Fruit fly (Drosophila melanogaster) whole organism, embryonic: ENCODE measurements around the gene CG1847.

Experiments used
- Ada2b ChIP-seq: fragments of 200-800 bp; sonication (Bioruptor generic); IDR thresholded peaks from 2 replicates; pipeline ENCODE4 v1.3.6; 2022; ENCODE audit warnings: missing biosample characterization, missing genetic modification characterization
- Atf6 ChIP-seq: fragments of 200-800 bp; sonication (Bioruptor generic); IDR thresholded peaks from 2 replicates; pipeline ENCODE4 v1.3.6; 2022; ENCODE audit warnings: missing biosample characterization, missing genetic modification characterization
- B-H1 ChIP-seq: fragments of 200-800 bp; sonication (Bioruptor generic); IDR thresholded peaks from 3 replicates; pipeline ENCODE4 v1.3.6; 2022; ENCODE audit warnings: missing biosample characterization, missing genetic modification characterization
- Bgb ChIP-seq: fragments of 200-800 bp; sonication (Bioruptor generic); IDR thresholded peaks from 2 replicates; pipeline ENCODE4 v1.3.6; 2022; ENCODE audit warnings: missing biosample characterization, missing genetic modification characterization; ENCODE audit not compliant: partially characterized antibody
- CG10462 ChIP-seq: fragments of 200-800 bp; sonication (Bioruptor generic); optimal IDR thresholded peaks from 2 replicates; lab custom pipeline; 2016; ENCODE audit warnings: missing biosample characterization, missing genetic modification characterization
- CG11093 ChIP-seq: fragments of 200-800 bp; sonication (Bioruptor generic); IDR thresholded peaks from 3 replicates; pipeline ENCODE4 v1.3.6; 2022; ENCODE audit warnings: missing biosample characterization, missing genetic modification characterization
- CG13624 ChIP-seq: fragments of 200-800 bp; sonication (Bioruptor generic); optimal IDR thresholded peaks from 2 replicates; lab custom pipeline; 2016; ENCODE audit warnings: missing biosample characterization, missing genetic modification characterization
- CG13775 ChIP-seq: fragments of 200-800 bp; sonication (Bioruptor generic); optimal IDR thresholded peaks from 3 replicates; lab custom pipeline; 2017; ENCODE audit warnings: missing biosample characterization, mild to moderate bottlenecking, missing genetic modification characterization
- CG14710 ChIP-seq: fragments of 200-800 bp; sonication (Bioruptor generic); optimal IDR thresholded peaks from 3 replicates; lab custom pipeline; 2019; ENCODE audit warnings: missing biosample characterization, mild to moderate bottlenecking, missing genetic modification characterization, moderate library complexity
- CG15601 ChIP-seq: fragments of 200-800 bp; sonication (Bioruptor generic); optimal IDR thresholded peaks from 3 replicates; lab custom pipeline; 2019; ENCODE audit warnings: missing biosample characterization, mild to moderate bottlenecking, missing genetic modification characterization, moderate library complexity
- CG15696 ChIP-seq: fragments of 200-800 bp; sonication (Bioruptor generic); optimal IDR thresholded peaks from 2 replicates; lab custom pipeline; 2019; ENCODE audit warnings: missing biosample characterization, mild to moderate bottlenecking, missing genetic modification characterization, moderate library complexity
- CG17612 ChIP-seq: fragments of 200-800 bp; sonication (Bioruptor generic); IDR thresholded peaks from 2 replicates; pipeline ENCODE4 v1.3.6; 2022; ENCODE audit warnings: missing biosample characterization, missing genetic modification characterization
- CG18011 ChIP-seq: fragments of 200-800 bp; sonication (Bioruptor generic); optimal IDR thresholded peaks from 2 replicates; lab custom pipeline; 2017; ENCODE audit warnings: missing biosample characterization, missing genetic modification characterization, mild to moderate bottlenecking, moderate library complexity, missing genotype
- CG18262 ChIP-seq: fragments of 200-800 bp; optimal IDR thresholded peaks from 3 replicates; lab custom pipeline; 2019; ENCODE audit warnings: missing biosample characterization, mild to moderate bottlenecking, missing genetic modification characterization, moderate library complexity
- CG1832 ChIP-seq: fragments of 200-800 bp; sonication (Bioruptor generic); optimal IDR thresholded peaks from 2 replicates; lab custom pipeline; 2017; ENCODE audit warnings: missing biosample characterization, mild to moderate bottlenecking, missing genetic modification characterization, inconsistent platforms
- CG2712 ChIP-seq: fragments of 200-800 bp; optimal IDR thresholded peaks from 3 replicates; lab custom pipeline; 2019; ENCODE audit warnings: missing biosample characterization, mild to moderate bottlenecking, missing genetic modification characterization, moderate library complexity
- CG32532 ChIP-seq: fragments of 200-800 bp; sonication (Bioruptor generic); IDR thresholded peaks from 2 replicates; pipeline ENCODE4 v1.3.6; 2022; ENCODE audit warnings: missing biosample characterization, missing genetic modification characterization
- CG34376 ChIP-seq: fragments of 200-800 bp; sonication (Bioruptor generic); optimal IDR thresholded peaks from 2 replicates; lab custom pipeline; 2018; ENCODE audit warnings: missing biosample characterization, mild to moderate bottlenecking, missing genetic modification characterization
- CG43689 ChIP-seq: fragments of 200-800 bp; sonication (Bioruptor generic); IDR thresholded peaks from 2 replicates; pipeline ENCODE4 v1.3.6; 2022; ENCODE audit warnings: missing biosample characterization, missing genetic modification characterization
- CG4404 ChIP-seq: fragments of 200-800 bp; sonication (Bioruptor generic); IDR thresholded peaks from 2 replicates; pipeline ENCODE4 v1.3.6; 2022; ENCODE audit warnings: missing biosample characterization, missing genetic modification characterization
- CG6175 ChIP-seq: fragments of 200-800 bp; sonication (Bioruptor generic); IDR thresholded peaks from 3 replicates; pipeline ENCODE4 v1.3.6; 2022; ENCODE audit warnings: missing biosample characterization, missing genetic modification characterization
- CG7987 ChIP-seq: fragments of 200-800 bp; sonication (Bioruptor generic); optimal IDR thresholded peaks from 2 replicates; lab custom pipeline; 2018; ENCODE audit warnings: missing biosample characterization, mild to moderate bottlenecking, missing genetic modification characterization, moderate library complexity
- Camta ChIP-seq: fragments of 200-800 bp; sonication (Bioruptor generic); optimal IDR thresholded peaks from 2 replicates; lab custom pipeline; 2016; ENCODE audit warnings: missing biosample characterization, missing genetic modification characterization
- Dad ChIP-seq: fragments of 200-800 bp; sonication (Bioruptor generic); optimal IDR thresholded peaks from 3 replicates; lab custom pipeline; 2016; ENCODE audit warnings: missing biosample characterization, missing genetic modification characterization
- Doc2 ChIP-seq: fragments of 200-800 bp; sonication (Bioruptor generic); IDR thresholded peaks from 2 replicates; pipeline ENCODE4 v1.3.6; 2022; ENCODE audit warnings: missing biosample characterization, missing genetic modification characterization
- Dp ChIP-seq: fragments of 200-800 bp; sonication (Bioruptor generic); optimal IDR thresholded peaks from 2 replicates; lab custom pipeline; 2018; ENCODE audit warnings: missing biosample characterization, mild to moderate bottlenecking, missing genetic modification characterization, moderate library complexity
- Ets97D ChIP-seq: fragments of 200-800 bp; sonication (Bioruptor generic); optimal IDR thresholded peaks from 3 replicates; lab custom pipeline; 2016; ENCODE audit warnings: missing biosample characterization, missing genetic modification characterization
- Fer3 ChIP-seq: fragments of 200-800 bp; sonication (Bioruptor generic); optimal IDR thresholded peaks from 2 replicates; lab custom pipeline; 2018; ENCODE audit warnings: missing biosample characterization, mild to moderate bottlenecking, missing genetic modification characterization, moderate library complexity
- Kr ChIP-seq: fragments of 200-800 bp; sonication (Bioruptor generic); optimal IDR thresholded peaks from 2 replicates; lab custom pipeline; 2017; ENCODE audit warnings: missing biosample characterization, mild to moderate bottlenecking, missing genetic modification characterization
- Med ChIP-seq: fragments of 200-800 bp; sonication (Bioruptor generic); peaks from one replicate; lab custom pipeline; 2016; ENCODE audit warnings: missing biosample characterization, missing genetic modification characterization, mild to moderate bottlenecking, inconsistent platforms, moderate library complexity
- NFAT ChIP-seq: fragments of 200-800 bp; sonication (Bioruptor generic); IDR thresholded peaks from 2 replicates; pipeline ENCODE4 v1.3.6; 2022; ENCODE audit warnings: missing biosample characterization, missing genetic modification characterization
- Neu2 ChIP-seq: fragments of 200-800 bp; sonication (Bioruptor generic); optimal IDR thresholded peaks from 3 replicates; lab custom pipeline; 2016; ENCODE audit warnings: missing biosample characterization, missing genetic modification characterization, borderline replicate concordance
- ap ChIP-seq: fragments of 200-800 bp; sonication (Bioruptor generic); IDR thresholded peaks from 2 replicates; pipeline ENCODE4 v1.3.6; 2022; ENCODE audit warnings: missing biosample characterization, missing genetic modification characterization
- bab2 ChIP-seq: fragments of 200-800 bp; sonication (Bioruptor generic); optimal IDR thresholded peaks from 2 replicates; lab custom pipeline; 2016; ENCODE audit warnings: missing biosample characterization, missing genetic modification characterization
- bcd ChIP-seq: fragments of 200-800 bp; sonication (Bioruptor generic); optimal IDR thresholded peaks from 2 replicates; lab custom pipeline; 2017; ENCODE audit warnings: missing biosample characterization, mild to moderate bottlenecking, missing genetic modification characterization
- bowl ChIP-seq: fragments of 200-800 bp; sonication (Bioruptor generic); IDR thresholded peaks from 2 replicates; pipeline ENCODE4 v1.3.6; 2022; ENCODE audit warnings: missing biosample characterization, missing genetic modification characterization
- btn ChIP-seq: fragments of 200-800 bp; sonication (Bioruptor generic); optimal IDR thresholded peaks from 2 replicates; lab custom pipeline; 2016; ENCODE audit warnings: missing biosample characterization, missing genetic modification characterization
- chm ChIP-seq: fragments of 200-800 bp; sonication (Bioruptor generic); IDR thresholded peaks from 2 replicates; pipeline ENCODE4 v1.3.6; 2022; ENCODE audit warnings: missing biosample characterization, missing genetic modification characterization
- corto ChIP-seq: fragments of 200-800 bp; sonication (Bioruptor generic); optimal IDR thresholded peaks from 2 replicates; lab custom pipeline; 2016; ENCODE audit warnings: missing biosample characterization, mild to moderate bottlenecking, missing genetic modification characterization, moderate library complexity
- crp ChIP-seq, 2 experiments: fragments of 200-800 bp; sonication (Bioruptor generic); optimal IDR thresholded peaks; 2 replicates in 1 of 2; 3 replicates in 1 of 2; lab custom pipeline; 2017; ENCODE audit warnings: missing biosample characterization in 2 of 2, missing genetic modification characterization in 2 of 2, mild to moderate bottlenecking in 1 of 2, moderate library complexity in 1 of 2
- dimm ChIP-seq: fragments of 200-800 bp; sonication (Bioruptor generic); IDR thresholded peaks from 2 replicates; pipeline ENCODE4 v1.3.6; 2022; ENCODE audit warnings: missing biosample characterization, missing genetic modification characterization
- dysf ChIP-seq: fragments of 200-800 bp; sonication (Bioruptor generic); IDR thresholded peaks from 3 replicates; pipeline ENCODE4 v1.3.6; 2022; ENCODE audit warnings: missing biosample characterization, missing genetic modification characterization
- insv ChIP-seq, 2 experiments: fragments of 200-800 bp; sonication (Bioruptor generic); optimal IDR thresholded peaks; 3 replicates each; lab custom pipeline; 2016 to 2018; ENCODE audit warnings: missing biosample characterization in 2 of 2, missing genetic modification characterization in 2 of 2
- nerfin-1 ChIP-seq: fragments of 200-800 bp; sonication (Bioruptor generic); optimal IDR thresholded peaks from 3 replicates; lab custom pipeline; 2019; ENCODE audit warnings: missing biosample characterization, mild to moderate bottlenecking, missing genetic modification characterization, moderate library complexity
- oc ChIP-seq: fragments of 200-800 bp; sonication (Bioruptor generic); optimal IDR thresholded peaks from 2 replicates; lab custom pipeline; 2018; ENCODE audit warnings: missing biosample characterization, mild to moderate bottlenecking, missing genetic modification characterization, moderate library complexity
- pb ChIP-seq: fragments of 200-800 bp; sonication (Bioruptor generic); optimal IDR thresholded peaks from 3 replicates; lab custom pipeline; 2016; ENCODE audit warnings: missing biosample characterization, missing genetic modification characterization
- phol ChIP-seq: fragments of 200-800 bp; sonication (Bioruptor generic); optimal IDR thresholded peaks from 3 replicates; lab custom pipeline; 2018; ENCODE audit warnings: missing biosample characterization, mild to moderate bottlenecking, missing genetic modification characterization, moderate library complexity
- sens-2 ChIP-seq: fragments of 200-800 bp; sonication (Bioruptor generic); IDR thresholded peaks from 2 replicates; pipeline ENCODE4 v1.3.6; 2022; ENCODE audit warnings: missing biosample characterization, missing genetic modification characterization
- slou ChIP-seq: fragments of 200-800 bp; sonication (Bioruptor generic); optimal IDR thresholded peaks from 3 replicates; lab custom pipeline; 2016; ENCODE audit warnings: missing biosample characterization, missing genetic modification characterization
- tx ChIP-seq: fragments of 200-800 bp; sonication (Bioruptor generic); optimal IDR thresholded peaks from 2 replicates; lab custom pipeline; 2016; ENCODE audit warnings: missing biosample characterization, missing genetic modification characterization
- zf30C ChIP-seq: fragments of 200-800 bp; sonication (Bioruptor generic); optimal IDR thresholded peaks from 3 replicates; lab custom pipeline; 2018; ENCODE audit warnings: missing biosample characterization, mild to moderate bottlenecking, missing genetic modification characterization

The CG1847 gene

DNA sequence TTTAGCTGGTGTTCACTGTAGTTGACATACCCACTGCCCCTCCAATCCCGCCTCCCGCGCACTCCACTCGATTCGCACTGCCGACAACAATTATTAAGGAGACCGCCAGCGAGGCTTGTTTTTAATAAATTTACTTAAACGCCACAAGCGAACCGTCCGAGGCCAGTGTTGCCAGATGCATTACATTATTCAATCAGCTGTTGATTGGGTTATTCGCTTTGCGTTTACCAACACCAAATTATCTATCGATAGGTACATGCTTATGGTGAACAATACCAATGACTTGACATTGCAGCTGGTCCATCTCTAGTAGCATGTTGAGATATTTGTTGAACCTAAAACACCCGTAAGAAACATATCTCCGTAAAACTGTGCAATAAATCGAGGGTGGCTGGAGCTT is 18.0 kb downstream of the CG1847 start, which contains the start of the genes CG10353 and SelG (continued):
- TF ChIP-seq slou (GFP tag; lab: Kevin White, UChicago) = no peak
- TF ChIP-seq CG13624 (GFP tag; lab: Kevin White, UChicago) = peak; percentile 59
- TF ChIP-seq CG10462 (GFP tag; lab: Kevin White, UChicago) = no peak
- TF ChIP-seq corto (GFP tag; lab: Kevin White, UChicago) = no peak
- TF ChIP-seq Neu2 = no peak
- TF ChIP-seq pb (GFP tag; lab: Kevin White, UChicago) = no peak
- TF ChIP-seq CG6175 (GFP tag; lab: Robert Waterston, UW) = no peak
- TF ChIP-seq bowl = no peak

DNA sequence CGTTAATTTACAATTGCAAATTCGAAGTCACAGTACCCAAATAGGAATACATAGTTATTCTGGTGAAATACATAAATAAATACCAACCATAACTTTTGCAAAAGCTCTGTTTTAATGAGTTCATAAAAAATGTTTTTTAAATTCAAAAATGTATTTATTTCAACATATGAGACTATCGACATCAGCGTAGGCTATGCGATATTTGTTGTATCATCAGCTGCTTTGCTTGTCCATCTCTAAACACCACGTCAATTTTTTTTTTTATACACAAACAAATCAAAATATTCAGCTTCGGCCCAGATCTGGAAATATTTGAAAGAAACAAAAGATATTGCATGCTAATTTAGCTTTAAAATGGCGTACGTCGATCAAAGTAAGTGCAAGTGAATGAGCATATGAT is 19.2 kb downstream of the CG1847 start, which contains the start of gene CG1840:
Gene CG1840 (plus strand): TSS at position 211 of the 400 bp plus-strand sequence.
- peak; percentile 13 for TF ChIP-seq Fer3 (tag; lab: Kevin White, UChicago)
- no peak for TF ChIP-seq Ada2b
- TF ChIP-seq phol (tag; lab: Kevin White, UChicago) = no peak
- no peak for TF ChIP-seq CG13775 (GFP tag; lab: Kevin White, UChicago)
- no peak for TF ChIP-seq btn
- TF ChIP-seq CG4404 (GFP tag; lab: Robert Waterston, UW) = no peak
- no peak for TF ChIP-seq Atf6 (GFP tag; lab: Robert Waterston, UW)
- no peak for TF ChIP-seq zf30C (GFP tag; lab: Kevin White, UChicago)
- no peak for TF ChIP-seq nerfin-1
- no peak for TF ChIP-seq CG17612 (GFP tag; lab: Robert Waterston, UW)
- peak; percentile 74 for TF ChIP-seq Med (GFP tag; lab: Kevin White, UChicago)
- no peak for TF ChIP-seq NFAT (GFP tag; lab: Robert Waterston, UW)
- no peak for TF ChIP-seq Kr (GFP tag; lab: Kevin White, UChicago)
- no peak for TF ChIP-seq CG7987 (GFP tag; lab: Kevin White, UChicago)
- TF ChIP-seq CG32532 (GFP tag; lab: Robert Waterston, UW) = peak; percentile 22; the same call in 1 of the 2 replicates
- no peak for TF ChIP-seq slou (GFP tag; lab: Kevin White, UChicago)
- TF ChIP-seq CG2712 (tag; lab: Kevin White, UChicago) = peak; percentile 13
- no peak for TF ChIP-seq bab2 (GFP tag; lab: Kevin White, UChicago)
- peak; percentile 13 for TF ChIP-seq Ets97D (GFP tag; lab: Kevin White, UChicago)
- no peak for TF ChIP-seq CG15696 (tag; lab: Kevin White, UChicago)
- no peak for TF ChIP-seq chm (GFP tag; lab: Robert Waterston, UW)
- no peak for TF ChIP-seq dysf
- TF ChIP-seq tx (GFP tag; lab: Kevin White, UChicago) = no peak
- TF ChIP-seq CG15601 (tag; lab: Kevin White, UChicago) = no peak
- TF ChIP-seq Dp (GFP tag; lab: Kevin White, UChicago) = peak; percentile 14
- no peak for TF ChIP-seq oc (tag; lab: Kevin White, UChicago)
- TF ChIP-seq Doc2 (GFP tag; lab: Robert Waterston, UW) = no peak
- TF ChIP-seq Dad (GFP tag; lab: Kevin White, UChicago) = no peak
- no peak for TF ChIP-seq dimm (GFP tag; lab: Robert Waterston, UW)
- TF ChIP-seq CG18262 (tag; lab: Kevin White, UChicago) = no peak
- no peak for TF ChIP-seq sens-2 (GFP tag; lab: Robert Waterston, UW)
- TF ChIP-seq CG1832 (GFP tag; lab: Kevin White, UChicago) = no peak
- TF ChIP-seq CG11093 (GFP tag; lab: Robert Waterston, UW) = no peak
- peak; percentile 72 for TF ChIP-seq Bgb (GFP tag; lab: Robert Waterston, UW)
- no peak for TF ChIP-seq CG43689 (GFP tag; lab: Robert Waterston, UW)
- peak in 1 of 2 experiments; percentile 79 for TF ChIP-seq crp (GFP tag; optimal IDR thresholded peaks at IDR 0.05; lab: Kevin White, UChicago)
- no peak for TF ChIP-seq B-H1 (GFP tag; lab: Robert Waterston, UW)
- TF ChIP-seq bcd (GFP tag; lab: Kevin White, UChicago) = no peak
- TF ChIP-seq CG18011 (GFP tag; lab: Kevin White, UChicago) = no peak
- TF ChIP-seq CG14710 (tag; lab: Kevin White, UChicago) = peak; percentile 26
- no peak for TF ChIP-seq Camta (GFP tag; lab: Kevin White, UChicago)
- no peak for TF ChIP-seq ap (GFP tag; lab: Robert Waterston, UW)
- TF ChIP-seq CG34376 = peak; percentile 8
- no peak for TF ChIP-seq insv (GFP tag; optimal IDR thresholded peaks at IDR 0.05; lab: Kevin White, UChicago)
